Fruit fly (Drosophila melanogaster): ENCODE data around the gene CG18476.

The CG18476 gene

DNA sequence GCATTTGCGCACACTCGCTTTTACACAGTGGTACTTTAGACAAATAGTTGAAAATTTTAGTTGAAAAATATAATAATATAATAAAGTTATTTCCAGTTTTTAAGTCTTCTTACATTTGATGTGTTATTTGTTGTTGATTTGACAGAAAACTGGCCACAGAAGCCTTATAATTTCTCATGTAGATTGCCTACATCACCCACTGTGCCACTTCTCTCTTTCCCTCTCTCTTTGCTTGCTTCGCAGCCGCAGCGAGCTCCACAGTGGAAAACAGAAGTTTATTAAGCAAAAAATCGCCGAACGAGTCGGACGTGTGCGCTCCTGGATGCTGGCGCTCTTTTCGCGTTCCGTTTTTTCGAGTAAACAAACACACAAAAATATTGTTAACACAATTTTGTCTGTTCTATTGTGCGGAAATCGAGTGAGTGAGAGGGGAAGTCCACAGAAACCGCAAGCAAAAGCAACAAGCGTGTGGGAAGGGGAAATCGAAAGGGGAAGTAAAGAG is 22.0 kb downstream of the CG18476 start, which contains the start of gene CG42327 (continued):
- TF ChIP-seq CG8290 (GFP tag; optimal IDR thresholded peaks at IDR 0.05) (peak; percentile 80), CG8290 (tag; optimal IDR thresholded peaks at IDR 0.05) (peak; percentile 23 to 74), TFAM (GFP tag; optimal IDR thresholded peaks at IDR 0.05) (peak; percentile 72), jing (GFP tag; optimal IDR thresholded peaks at IDR 0.05) (peak; percentile 88), mld (GFP tag; IDR thresholded peaks at IDR 0.05; ENCODE audit: partially characterized antibody) (no peak), Mes4 (GFP tag; optimal IDR thresholded peaks at IDR 0.05) (peak; percentile 81), pzg (GFP tag; optimal IDR thresholded peaks at IDR 0.05) (no peak), cas (GFP tag; IDR thresholded peaks at IDR 0.05) (peak; percentile 78), CG10565 (GFP tag; optimal IDR thresholded peaks at IDR 0.05) (peak; percentile 75), bbx (GFP tag; IDR thresholded peaks at IDR 0.05; ENCODE audit: partially characterized antibody) (peak; percentile 45), CG30431 (GFP tag; optimal IDR thresholded peaks at IDR 0.05) (peak; percentile 95), Vsx1 (GFP tag; optimal IDR thresholded peaks at IDR 0.05) (peak; percentile 91), Pdp1 (GFP tag; optimal IDR thresholded peaks at IDR 0.05) (peak; percentile 60 to 73), Antp (GFP tag; optimal IDR thresholded peaks at IDR 0.05) (peak; percentile 82), CG7928 (GFP tag; optimal IDR thresholded peaks at IDR 0.05) (peak; percentile 51), Atf-2 (GFP tag; optimal IDR thresholded peaks at IDR 0.05) (peak; percentile 82), sens-2 (GFP tag; IDR thresholded peaks at IDR 0.05) (peak; percentile 90), CG12219 (GFP tag; optimal IDR thresholded peaks at IDR 0.05) (peak; percentile 90), Max (GFP tag; optimal IDR thresholded peaks at IDR 0.05) (peak; percentile 91), emc (GFP tag; optimal IDR thresholded peaks at IDR 0.05) (no peak), Xrp1 (GFP tag; IDR thresholded peaks at IDR 0.05) (peak; percentile 98), CG8359 (GFP tag; optimal IDR thresholded peaks at IDR 0.05; ENCODE audit: borderline replicate concordance) (peak; percentile 85), kah (GFP tag; optimal IDR thresholded peaks at IDR 0.05) (peak; percentile 79), CG4404 (GFP tag; IDR thresholded peaks at IDR 0.05) (peak; percentile 88), cato (GFP tag; optimal IDR thresholded peaks at IDR 0.05; ENCODE audit: borderline replicate concordance) (peak; percentile 90), CG12942 (GFP tag; optimal IDR thresholded peaks at IDR 0.05) (peak; percentile 85), disco-r (GFP tag; optimal IDR thresholded peaks at IDR 0.05) (peak; percentile 65), CG17361 (GFP tag; IDR thresholded peaks at IDR 0.05) (peak; percentile 93), croc (GFP tag; conservative IDR thresholded peaks at IDR 0.05) (peak; percentile 88), onecut (GFP tag; IDR thresholded peaks at IDR 0.05) (peak; percentile 87), Sox102F (GFP tag; optimal IDR thresholded peaks at IDR 0.05) (peak; percentile 97), lab (GFP tag; optimal IDR thresholded peaks at IDR 0.05) (peak; percentile 96), CG43689 (GFP tag; IDR thresholded peaks at IDR 0.05) (peak; percentile 80), gro (GFP tag; optimal IDR thresholded peaks at IDR 0.05) (peak; percentile 69), CG10654 (GFP tag; optimal IDR thresholded peaks at IDR 0.05) (peak; percentile 90), abd-A (tag; optimal IDR thresholded peaks at IDR 0.05) (peak; percentile 58), Mrtf (GFP tag; IDR thresholded peaks at IDR 0.05) (peak; percentile 86), CG10431 (GFP tag; optimal IDR thresholded peaks at IDR 0.05) (peak; percentile 81), CG13424 (tag; optimal IDR thresholded peaks at IDR 0.05) (peak; percentile 94), CG2116 (GFP tag; optimal IDR thresholded peaks at IDR 0.05) (peak; percentile 82), CG13624 (GFP tag; optimal IDR thresholded peaks at IDR 0.05) (peak; percentile 52), HLH3B (GFP tag; IDR thresholded peaks at IDR 0.05) (peak; percentile 96), ind (GFP tag; optimal IDR thresholded peaks at IDR 0.05) (peak; percentile 89), Doc2 (GFP tag; IDR thresholded peaks at IDR 0.05) (peak; percentile 85), prd (optimal IDR thresholded peaks at IDR 0.05) (no peak), prd (GFP tag; IDR thresholded peaks at IDR 0.05) (peak; percentile 96), Hand (GFP tag; optimal IDR thresholded peaks at IDR 0.05) (peak; percentile 66), bcd (GFP tag; optimal IDR thresholded peaks at IDR 0.05) (peak; percentile 94), CG10366 (GFP tag; IDR thresholded peaks at IDR 0.05) (peak; percentile 96), CG3847 (GFP tag; IDR thresholded peaks at IDR 0.05) (peak; percentile 87), nom (GFP tag; optimal IDR thresholded peaks at IDR 0.05) (peak; percentile 84)
